Worm (Caenorhabditis elegans) whole organism, late embryonic: ENCODE data around the gene nekl-4.

Source experiments
- hlh-30 ChIP-seq: sonication (generic microtip); optimal IDR thresholded peaks from 2 replicates; lab custom pipeline; 2017; ENCODE audit warnings: antibody characterized with exemption, missing genetic modification characterization, missing compliant biosample characterization; ENCODE audit not compliant: insufficient read depth
- pqm-1 ChIP-seq: sonication (generic microtip); optimal IDR thresholded peaks from 2 replicates; lab custom pipeline; 2016; ENCODE audit warnings: missing genetic modification characterization, missing compliant biosample characterization
- unc-55 ChIP-seq: sonication (generic microtip); optimal IDR thresholded peaks from 2 replicates; lab custom pipeline; 2017; ENCODE audit warnings: missing biosample characterization, missing genetic modification reagents, missing genetic modification characterization

DNA sequence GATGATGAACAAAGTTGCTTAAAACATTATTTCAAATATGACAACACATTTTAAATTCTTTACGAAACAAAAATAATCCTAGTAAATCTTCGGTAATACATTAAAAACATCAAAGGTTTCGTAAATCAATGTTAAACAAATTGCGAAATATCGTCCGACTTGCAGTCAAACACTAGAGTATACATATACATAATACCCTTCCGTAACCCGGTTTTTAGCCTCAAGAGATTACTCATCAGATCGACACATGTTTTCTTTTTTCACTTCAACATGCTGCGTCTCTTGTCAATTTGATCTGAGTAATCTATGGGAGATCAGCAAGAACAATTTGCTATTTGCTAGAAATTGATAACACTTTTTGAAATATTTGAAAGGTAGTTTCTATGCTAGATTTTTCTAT, 29.0 kb upstream of the nekl-4 start:
- no peak for TF ChIP-seq hlh-30 (tag; lab: Kevin White, UChicago)
- TF ChIP-seq pqm-1 (tag; lab: Kevin White, UChicago): no peak
- TF ChIP-seq unc-55 (GFP tag; lab: Kevin White, UChicago): no peak
